Worm (Caenorhabditis elegans) whole organism, mixed stage, embryonic: ENCODE data around the gene F26A1.7.

Source experiments
- M03D4.4 ChIP-seq: sonication (generic microtip); optimal IDR thresholded peaks from 2 replicates; lab custom pipeline; 2017; ENCODE audit warnings: mild to moderate bottlenecking, missing genetic modification characterization, missing compliant biosample characterization
- ces-1 ChIP-seq: fragments of 150-350 bp; optimal IDR thresholded peaks from 2 replicates; lab custom pipeline; 2014; ENCODE audit warnings: missing biosample characterization, missing genetic modification reagents, missing genetic modification characterization
- hlh-1 ChIP-seq: fragments of 150-350 bp; optimal IDR thresholded peaks from 2 replicates; lab custom pipeline; 2014; ENCODE audit warnings: missing biosample characterization, missing genetic modification reagents, missing genetic modification characterization
- mls-2 ChIP-seq: sonication (generic microtip); optimal IDR thresholded peaks from 2 replicates; lab custom pipeline; 2016; ENCODE audit warnings: mild to moderate bottlenecking, missing genetic modification characterization, moderate library complexity, missing compliant biosample characterization
- nhr-237 ChIP-seq: fragments of 150-350 bp; optimal IDR thresholded peaks from 2 replicates; lab custom pipeline; 2014; ENCODE audit warnings: missing biosample characterization, missing genetic modification characterization
- nhr-28 ChIP-seq: fragments of 150-350 bp; optimal IDR thresholded peaks from 2 replicates; lab custom pipeline; 2014; ENCODE audit warnings: missing biosample characterization, missing genetic modification characterization
- pha-4 ChIP-seq: fragments of 150-350 bp; optimal IDR thresholded peaks from 2 replicates; lab custom pipeline; 2018; ENCODE audit warnings: missing biosample characterization, missing genetic modification reagents, missing genetic modification characterization
- unc-120 ChIP-seq: sonication (generic microtip); optimal IDR thresholded peaks from 2 replicates; lab custom pipeline; 2017; ENCODE audit warnings: missing genetic modification characterization, missing compliant biosample characterization; ENCODE audit not compliant: poor library complexity, severe bottlenecking
- unc-39 ChIP-seq: fragments of 150-350 bp; optimal IDR thresholded peaks from 2 replicates; lab custom pipeline; 2014; ENCODE audit warnings: missing biosample characterization, missing genetic modification characterization

- TF ChIP-seq unc-120 (no peak), pha-4 (tag; lab: Kevin White, UChicago) (no peak), nhr-237 (tag; lab: Kevin White, UChicago) (no peak), mls-2 (tag; lab: Kevin White, UChicago) (no peak), hlh-1 (tag; lab: Kevin White, UChicago) (no peak), unc-39 (tag; lab: Kevin White, UChicago) (no peak), M03D4.4 (tag; lab: Kevin White, UChicago) (no peak), nhr-28 (tag; lab: Kevin White, UChicago) (no peak), ces-1 (GFP tag; lab: Kevin White, UChicago) (no peak)
Measured at ce11 chrIII:4844327-4844726, 24.6 kb upstream of the F26A1.7 start, which contains the start of the genes clec-157 and fkh-5.
